Fruit fly (Drosophila melanogaster) whole organism, prepupa: ENCODE measurements around the gene Wnt4.

Experiments used
- Blimp-1 ChIP-seq: fragments of 200-800 bp; sonication (Bioruptor generic); optimal IDR thresholded peaks from 3 replicates; lab custom pipeline; 2017; ENCODE audit warnings: missing biosample characterization, missing genetic modification characterization, mild to moderate bottlenecking, moderate library complexity, missing genetic modification reagents
- CG10631 ChIP-seq: fragments of 200-800 bp; sonication (Bioruptor generic); optimal IDR thresholded peaks from 2 replicates; lab custom pipeline; 2016; ENCODE audit warnings: missing biosample characterization, missing genetic modification characterization
- CG10669 ChIP-seq: fragments of 200-800 bp; sonication (Bioruptor generic); optimal IDR thresholded peaks from 3 replicates; lab custom pipeline; 2018; ENCODE audit warnings: missing biosample characterization, mild to moderate bottlenecking, missing genetic modification characterization, moderate library complexity
- CG11294 ChIP-seq: fragments of 200-800 bp; sonication (Bioruptor generic); IDR thresholded peaks from 2 replicates; pipeline ENCODE4 v1.3.6; 2022; ENCODE audit warnings: missing biosample characterization, missing genetic modification characterization
- CG11762 ChIP-seq: fragments of 200-800 bp; sonication (Bioruptor generic); optimal IDR thresholded peaks from 3 replicates; lab custom pipeline; 2016; ENCODE audit warnings: missing biosample characterization, missing genetic modification characterization; ENCODE audit not compliant: insufficient read depth
- CG11902 ChIP-seq: fragments of 200-800 bp; sonication (Bioruptor generic); optimal IDR thresholded peaks from 3 replicates; lab custom pipeline; 2016; ENCODE audit warnings: missing biosample characterization, missing genetic modification characterization
- CG15336 ChIP-seq: fragments of 200-800 bp; sonication (Bioruptor generic); IDR thresholded peaks from 2 replicates; pipeline ENCODE4 v1.3.6; 2022; ENCODE audit warnings: missing biosample characterization, missing genetic modification characterization
- CG1621 ChIP-seq: fragments of 200-800 bp; sonication (Bioruptor generic); optimal IDR thresholded peaks from 3 replicates; lab custom pipeline; 2018; ENCODE audit warnings: missing biosample characterization, mild to moderate bottlenecking, missing genetic modification characterization
- CG16779 ChIP-seq: fragments of 200-800 bp; sonication (Bioruptor generic); optimal IDR thresholded peaks from 3 replicates; lab custom pipeline; 2017; ENCODE audit warnings: missing biosample characterization, mild to moderate bottlenecking, missing genetic modification characterization
- CG3032 ChIP-seq: fragments of 200-800 bp; optimal IDR thresholded peaks from 2 replicates; lab custom pipeline; 2019; ENCODE audit warnings: missing biosample characterization, mild to moderate bottlenecking, missing genetic modification characterization, moderate library complexity
- CG31627 ChIP-seq: fragments of 200-800 bp; sonication (Bioruptor generic); optimal IDR thresholded peaks from 3 replicates; lab custom pipeline; 2016; ENCODE audit warnings: missing biosample characterization, missing genetic modification characterization
- CG32006 ChIP-seq: fragments of 200-800 bp; sonication (Bioruptor generic); optimal IDR thresholded peaks from 3 replicates; lab custom pipeline; 2017; ENCODE audit warnings: missing biosample characterization, mild to moderate bottlenecking, missing genetic modification characterization
- CG34406 ChIP-seq: fragments of 200-800 bp; sonication (Bioruptor generic); optimal IDR thresholded peaks from 3 replicates; lab custom pipeline; 2016; ENCODE audit warnings: missing biosample characterization, missing genetic modification characterization
- CG3919 ChIP-seq: fragments of 200-800 bp; sonication (Bioruptor generic); optimal IDR thresholded peaks from 3 replicates; lab custom pipeline; 2016; ENCODE audit warnings: missing biosample characterization, missing genetic modification characterization
- CG4318 ChIP-seq: fragments of 200-800 bp; sonication (Bioruptor generic); optimal IDR thresholded peaks from 3 replicates; lab custom pipeline; 2017; ENCODE audit warnings: missing biosample characterization, mild to moderate bottlenecking, missing genetic modification characterization
- CG6163 ChIP-seq: fragments of 200-800 bp; sonication (Bioruptor generic); IDR thresholded peaks from 3 replicates; pipeline ENCODE4 v1.3.6; 2022; ENCODE audit warnings: missing biosample characterization, missing genetic modification characterization
- CG6792 ChIP-seq: fragments of 200-800 bp; sonication (Bioruptor generic); optimal IDR thresholded peaks from 3 replicates; lab custom pipeline; 2016; ENCODE audit warnings: missing biosample characterization, missing genetic modification characterization
- CG6808 ChIP-seq: fragments of 200-800 bp; sonication (Bioruptor generic); optimal IDR thresholded peaks from 3 replicates; lab custom pipeline; 2017; ENCODE audit warnings: missing biosample characterization, missing genetic modification characterization, mild to moderate bottlenecking, moderate library complexity, missing genetic modification reagents
- CG6854 ChIP-seq: fragments of 200-800 bp; sonication (Bioruptor generic); optimal IDR thresholded peaks from 2 replicates; lab custom pipeline; 2017; ENCODE audit warnings: missing biosample characterization, mild to moderate bottlenecking, missing genetic modification characterization
- CG7368 ChIP-seq: fragments of 200-800 bp; sonication (Bioruptor generic); optimal IDR thresholded peaks from 3 replicates; lab custom pipeline; 2016; ENCODE audit warnings: missing biosample characterization, missing genetic modification characterization
- CG8119 ChIP-seq: fragments of 200-800 bp; sonication (Bioruptor generic); IDR thresholded peaks from 3 replicates; pipeline ENCODE4 v1.3.6; 2022; ENCODE audit warnings: missing biosample characterization, missing genetic modification characterization
- CG8319 ChIP-seq: fragments of 200-800 bp; sonication (Bioruptor generic); optimal IDR thresholded peaks from 3 replicates; lab custom pipeline; 2016; ENCODE audit warnings: missing biosample characterization, missing genetic modification characterization
- CG8632 ChIP-seq: fragments of 200-800 bp; sonication (Bioruptor generic); optimal IDR thresholded peaks from 3 replicates; lab custom pipeline; 2016; ENCODE audit warnings: missing biosample characterization, missing genetic modification characterization
- CG9139 ChIP-seq: fragments of 200-800 bp; sonication (Bioruptor generic); optimal IDR thresholded peaks from 3 replicates; lab custom pipeline; 2017; ENCODE audit warnings: missing biosample characterization, mild to moderate bottlenecking, missing genetic modification characterization
- Eip75B ChIP-seq: fragments of 200-800 bp; sonication (Bioruptor generic); optimal IDR thresholded peaks from 3 replicates; lab custom pipeline; 2016; ENCODE audit warnings: missing biosample characterization, missing genetic modification characterization
- Ets96B ChIP-seq: fragments of 200-800 bp; optimal IDR thresholded peaks from 2 replicates; lab custom pipeline; 2019; ENCODE audit warnings: missing biosample characterization, mild to moderate bottlenecking, missing genetic modification characterization, moderate library complexity
- Gug ChIP-seq: fragments of 200-800 bp; sonication (Bioruptor generic); IDR thresholded peaks from 2 replicates; pipeline ENCODE4 v1.3.6; 2022; ENCODE audit warnings: missing biosample characterization, missing genetic modification characterization
- Hr38 ChIP-seq: sonication (Bioruptor generic); optimal IDR thresholded peaks from 2 replicates; lab custom pipeline; 2016; ENCODE audit warnings: missing biosample characterization, missing genetic modification characterization
- Hr39 ChIP-seq: fragments of 200-800 bp; sonication (Bioruptor generic); optimal IDR thresholded peaks from 2 replicates; lab custom pipeline; 2016; ENCODE audit warnings: missing biosample characterization, missing genetic modification characterization
- Lpt ChIP-seq: fragments of 200-800 bp; sonication (Bioruptor generic); optimal IDR thresholded peaks from 3 replicates; lab custom pipeline; 2016; ENCODE audit warnings: missing biosample characterization, missing genetic modification characterization
- Met ChIP-seq: fragments of 200-800 bp; sonication (Bioruptor generic); optimal IDR thresholded peaks from 3 replicates; lab custom pipeline; 2016; ENCODE audit warnings: missing biosample characterization, missing genetic modification characterization
- OdsH ChIP-seq: fragments of 200-800 bp; sonication (Bioruptor generic); optimal IDR thresholded peaks from 3 replicates; lab custom pipeline; 2016; ENCODE audit warnings: missing biosample characterization, missing genetic modification characterization
- Smox ChIP-seq: fragments of 200-800 bp; sonication (Bioruptor generic); optimal IDR thresholded peaks from 3 replicates; lab custom pipeline; 2016; ENCODE audit warnings: missing biosample characterization, missing genetic modification characterization
- Sox102F ChIP-seq: fragments of 200-800 bp; sonication (Bioruptor generic); optimal IDR thresholded peaks from 2 replicates; lab custom pipeline; 2016; ENCODE audit warnings: missing biosample characterization, mild to moderate bottlenecking, missing genetic modification characterization
- Sox14 ChIP-seq: fragments of 200-800 bp; sonication (Bioruptor generic); optimal IDR thresholded peaks from 3 replicates; lab custom pipeline; 2016; ENCODE audit warnings: missing biosample characterization, missing genetic modification characterization
- Sox15 ChIP-seq: fragments of 200-800 bp; sonication (Bioruptor generic); optimal IDR thresholded peaks from 3 replicates; lab custom pipeline; 2016; ENCODE audit warnings: missing biosample characterization, missing genetic modification characterization
- achi ChIP-seq: fragments of 200-800 bp; sonication (Bioruptor generic); optimal IDR thresholded peaks from 3 replicates; lab custom pipeline; 2016; ENCODE audit warnings: missing biosample characterization, missing genetic modification characterization
- acj6 ChIP-seq: fragments of 200-800 bp; sonication (Bioruptor generic); optimal IDR thresholded peaks from 3 replicates; lab custom pipeline; 2016; ENCODE audit warnings: missing biosample characterization, missing genetic modification characterization
- cyc ChIP-seq: fragments of 200-800 bp; sonication (Bioruptor generic); optimal IDR thresholded peaks from 3 replicates; lab custom pipeline; 2016; ENCODE audit warnings: missing biosample characterization, missing genetic modification characterization
- eg ChIP-seq: fragments of 200-800 bp; sonication (Bioruptor generic); IDR thresholded peaks from 3 replicates; pipeline ENCODE4 v1.3.6; 2022; ENCODE audit warnings: missing biosample characterization, missing genetic modification characterization
- esn ChIP-seq: fragments of 200-800 bp; sonication (Bioruptor generic); optimal IDR thresholded peaks from 2 replicates; lab custom pipeline; 2016; ENCODE audit warnings: missing biosample characterization, mild to moderate bottlenecking, missing genetic modification characterization, moderate library complexity
- fd59A ChIP-seq: fragments of 200-800 bp; sonication (Bioruptor generic); optimal IDR thresholded peaks from 2 replicates; lab custom pipeline; 2017; ENCODE audit warnings: missing biosample characterization, mild to moderate bottlenecking, missing genetic modification characterization, missing genetic modification reagents
- fd85E ChIP-seq: fragments of 200-800 bp; sonication (Bioruptor generic); optimal IDR thresholded peaks from 3 replicates; lab custom pipeline; 2016; ENCODE audit warnings: missing biosample characterization, missing genetic modification characterization
- fkh ChIP-seq: fragments of 200-800 bp; sonication (Bioruptor generic); optimal IDR thresholded peaks from 3 replicates; lab custom pipeline; 2017; ENCODE audit warnings: missing biosample characterization, mild to moderate bottlenecking, missing genetic modification characterization, moderate library complexity
- lz ChIP-seq: fragments of 200-800 bp; sonication (Bioruptor generic); optimal IDR thresholded peaks from 3 replicates; lab custom pipeline; 2016; ENCODE audit warnings: missing biosample characterization, missing genetic modification characterization
- net ChIP-seq: fragments of 200-800 bp; sonication (Bioruptor generic); optimal IDR thresholded peaks from 3 replicates; lab custom pipeline; 2016; ENCODE audit warnings: missing biosample characterization, missing genetic modification characterization
- pdm3 ChIP-seq: fragments of 200-800 bp; sonication (Bioruptor generic); optimal IDR thresholded peaks from 3 replicates; lab custom pipeline; 2016; ENCODE audit warnings: missing biosample characterization, missing genetic modification characterization
- salr ChIP-seq, 2 experiments: fragments of 200-800 bp; sonication (Bioruptor generic); optimal IDR thresholded peaks; 3 replicates each; lab custom pipeline; 2016 to 2018; ENCODE audit warnings: missing biosample characterization in 2 of 2, missing genetic modification characterization in 2 of 2, mild to moderate bottlenecking in 1 of 2
- spab ChIP-seq: fragments of 200-800 bp; sonication (Bioruptor generic); optimal IDR thresholded peaks from 2 replicates; lab custom pipeline; 2017; ENCODE audit warnings: missing biosample characterization, mild to moderate bottlenecking, missing genetic modification characterization, missing genetic modification reagents
- ss ChIP-seq, 2 experiments: fragments of 200-800 bp; sonication (Bioruptor generic); optimal IDR thresholded peaks; 2 replicates in 1 of 2; 3 replicates in 1 of 2; lab custom pipeline; 2017 to 2018; ENCODE audit warnings: mild to moderate bottlenecking in 2 of 2, missing biosample characterization in 2 of 2, missing genetic modification characterization in 2 of 2, moderate library complexity in 1 of 2
- svp ChIP-seq: fragments of 200-800 bp; sonication (Bioruptor generic); peaks from one replicate; lab custom pipeline; 2016; ENCODE audit warnings: missing biosample characterization, missing genetic modification characterization
- vri ChIP-seq: fragments of 200-800 bp; sonication (Bioruptor generic); optimal IDR thresholded peaks from 3 replicates; lab custom pipeline; 2016; ENCODE audit warnings: missing biosample characterization, mild to moderate bottlenecking, missing genetic modification characterization

The Wnt4 gene

DNA sequence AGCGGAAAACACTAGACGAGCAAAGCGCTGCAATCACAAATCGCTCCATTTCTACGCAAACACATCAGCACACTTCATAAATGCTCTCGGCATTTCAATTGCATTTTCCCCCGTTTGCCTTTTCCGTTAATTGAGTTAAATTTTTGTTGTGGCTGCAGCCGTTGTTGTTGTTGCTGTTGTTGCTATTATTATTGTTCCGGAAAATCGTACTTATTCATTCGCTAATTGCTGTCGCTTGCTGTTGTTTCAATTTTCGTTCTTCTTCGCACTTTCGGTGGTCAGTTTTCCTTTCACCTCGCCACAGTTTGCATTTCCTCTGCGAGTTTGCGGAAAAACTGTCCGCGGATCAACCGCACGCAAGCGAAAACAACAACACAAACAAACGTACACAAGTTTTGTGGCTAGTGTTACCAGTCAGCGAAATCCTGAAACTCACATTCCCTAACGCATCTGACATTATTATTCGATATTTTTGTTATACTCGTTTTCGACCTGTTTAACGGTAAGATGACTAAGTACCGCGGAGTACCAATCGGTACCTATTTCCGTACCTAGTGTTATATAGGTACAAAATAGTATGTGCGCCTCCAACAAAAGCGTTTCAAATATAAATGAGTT, 57.2 kb downstream of the Wnt4 start, which contains the start of gene CG13784:
CG13784 (minus strand) TSS at position 384 of the 618 bp plus-strand sequence.
- TF ChIP-seq Hr38 (GFP tag; lab: Kevin White, UChicago) (no peak), CG3919 (GFP tag; lab: Kevin White, UChicago) (no peak), pdm3 (GFP tag; lab: Kevin White, UChicago) (peak; percentile 4), CG7368 (GFP tag; lab: Kevin White, UChicago) (no peak), Blimp-1 (GFP tag; lab: Kevin White, UChicago) (no peak), esn (GFP tag; lab: Kevin White, UChicago) (peak; percentile 29), Hr39 (GFP tag; lab: Kevin White, UChicago) (no peak), CG6163 (GFP tag; lab: Robert Waterston, UW) (peak; percentile 42; the same call in 1 of the 3 replicates), svp (peak; percentile 73), Lpt (no peak), Sox14 (GFP tag; lab: Kevin White, UChicago) (peak; percentile 54), CG4318 (GFP tag; lab: Kevin White, UChicago) (no peak), CG1621 (no peak), fd85E (GFP tag; lab: Kevin White, UChicago) (no peak), fd59A (GFP tag; lab: Kevin White, UChicago) (no peak), CG32006 (GFP tag; lab: Kevin White, UChicago) (no peak), acj6 (GFP tag; lab: Kevin White, UChicago) (peak; percentile 3), CG8119 (GFP tag; lab: Robert Waterston, UW) (peak; percentile 18; the same call in 1 of the 3 replicates), CG8632 (GFP tag; lab: Kevin White, UChicago) (no peak), Smox (GFP tag; lab: Kevin White, UChicago) (no peak), CG6808 (GFP tag; lab: Kevin White, UChicago) (peak; percentile 36), vri (GFP tag; lab: Kevin White, UChicago) (peak; percentile 54), Sox102F (GFP tag; lab: Kevin White, UChicago) (no peak), CG10669 (GFP tag; lab: Kevin White, UChicago) (no peak), OdsH (GFP tag; lab: Kevin White, UChicago) (peak; percentile 17), CG31627 (GFP tag; lab: Kevin White, UChicago) (no peak), lz (GFP tag; lab: Kevin White, UChicago) (peak; percentile 35), Met (no peak), CG10631 (GFP tag; lab: Kevin White, UChicago) (peak; percentile 9), CG9139 (GFP tag; lab: Kevin White, UChicago) (no peak), salr (GFP tag; optimal IDR thresholded peaks at IDR 0.05; lab: Kevin White, UChicago) (no peak), CG11762 (GFP tag; lab: Kevin White, UChicago) (no peak), CG6854 (peak; percentile 43), cyc (GFP tag; lab: Kevin White, UChicago) (peak; percentile 11), CG15336 (GFP tag; lab: Robert Waterston, UW) (no peak), Eip75B (GFP tag; lab: Kevin White, UChicago) (peak; percentile 15), Ets96B (tag; lab: Kevin White, UChicago) (no peak), achi (GFP tag; lab: Kevin White, UChicago) (no peak), CG3032 (tag; lab: Kevin White, UChicago) (peak; percentile 22), CG6792 (GFP tag; lab: Kevin White, UChicago) (no peak), spab (GFP tag; lab: Kevin White, UChicago) (no peak), Sox15 (no peak), Gug (GFP tag; lab: Robert Waterston, UW) (no peak), CG16779 (no peak), CG8319 (no peak), ss (GFP tag; optimal IDR thresholded peaks at IDR 0.05; lab: Kevin White, UChicago) (peak in 1 of 2 experiments; percentile 59), CG11902 (no peak), CG34406 (GFP tag; lab: Kevin White, UChicago) (no peak), eg (GFP tag; lab: Robert Waterston, UW) (peak; percentile 66; the same call in 2 of the 3 replicates), fkh (GFP tag; lab: Kevin White, UChicago) (peak; percentile 68), CG11294 (GFP tag; lab: Robert Waterston, UW) (no peak), net (GFP tag; lab: Kevin White, UChicago) (peak; percentile 12)
